Worm (Caenorhabditis elegans) whole organism, midembryonic: ENCODE data around the gene cln-3.1.

Source experiments
- T22C8.4 ChIP-seq: fragments of 200-800 bp; sonication (Bioruptor generic); IDR thresholded peaks from 2 replicates; pipeline ENCODE4 v1.3.6; 2022; ENCODE audit warnings: missing genetic modification characterization, missing compliant biosample characterization
- ztf-29 ChIP-seq: fragments of 200-800 bp; sonication (Bioruptor generic); IDR thresholded peaks from 2 replicates; pipeline ENCODE4 v1.3.6; 2022; ENCODE audit warnings: missing genetic modification reagents, missing genetic modification characterization, missing compliant biosample characterization

ce11 chrV:11302698-11303097 lies 37.2 kb upstream of the cln-3.1 start, which contains the start of gene srh-46:
- TF ChIP-seq T22C8.4 (GFP tag; lab: Robert Waterston, UW) (no peak), ztf-29 (GFP tag; lab: Robert Waterston, UW) (no peak)
